Worm (Caenorhabditis elegans) whole organism, L3 larva: Measurements from ENCODE around the gene exos-4.2.

Source experiments
- R02D3.7 ChIP-seq: fragments of 150-350 bp; optimal IDR thresholded peaks from 2 replicates; lab custom pipeline; 2014; ENCODE audit warnings: missing biosample characterization, missing genetic modification characterization
- ZK546.5 ChIP-seq: sonication (generic microtip); optimal IDR thresholded peaks from 2 replicates; lab custom pipeline; 2017; ENCODE audit warnings: missing biosample characterization, missing genetic modification characterization
- ama-1 ChIP-seq: fragments of 150-350 bp; optimal IDR thresholded peaks from 2 replicates; lab custom pipeline; 2018
- ceh-16 ChIP-seq: sonication (generic microtip); optimal IDR thresholded peaks from 2 replicates; lab custom pipeline; 2017; ENCODE audit warnings: missing biosample characterization, missing genetic modification characterization
- ceh-28 ChIP-seq: fragments of 150-350 bp; optimal IDR thresholded peaks from 2 replicates; lab custom pipeline; 2014; ENCODE audit warnings: missing biosample characterization, missing genetic modification reagents, missing genetic modification characterization
- ceh-82 ChIP-seq: fragments of 150-350 bp; optimal IDR thresholded peaks from 2 replicates; lab custom pipeline; 2014; ENCODE audit warnings: missing biosample characterization, missing genetic modification characterization
- ceh-9 ChIP-seq: sonication (generic microtip); optimal IDR thresholded peaks from 2 replicates; lab custom pipeline; 2018; ENCODE audit warnings: missing biosample characterization, missing genetic modification characterization
- egl-27 ChIP-seq: sonication (generic microtip); optimal IDR thresholded peaks from 4 replicates; lab custom pipeline; 2017; ENCODE audit warnings: missing biosample characterization, missing genetic modification reagents, missing genetic modification characterization
- elt-1 ChIP-seq: fragments of 150-350 bp; optimal IDR thresholded peaks from 2 replicates; lab custom pipeline; 2014; ENCODE audit warnings: missing biosample characterization, missing genetic modification characterization
- elt-2 ChIP-seq: sonication (generic microtip); optimal IDR thresholded peaks from 2 replicates; lab custom pipeline; 2016; ENCODE audit warnings: missing genetic modification reagents, mild to moderate bottlenecking, missing genetic modification characterization, missing compliant biosample characterization
- elt-3 ChIP-seq, 3 experiments: fragments of 150-350 bp in 1 of 3; sonication (generic microtip) in 2 of 3; optimal IDR thresholded peaks; 2 replicates in 2 of 3; 4 replicates in 1 of 3; lab custom pipeline; 2014 to 2017; ENCODE audit warnings: missing biosample characterization in 3 of 3, missing genetic modification characterization in 3 of 3
- eor-1 ChIP-seq, 2 experiments: fragments of 150-350 bp; optimal IDR thresholded peaks; 2 replicates each; lab custom pipeline; 2014 to 2018; ENCODE audit warnings: missing biosample characterization in 2 of 2, missing genetic modification characterization in 2 of 2
- fkh-2 ChIP-seq: fragments of 150-350 bp; optimal IDR thresholded peaks from 2 replicates; lab custom pipeline; 2014; ENCODE audit warnings: missing biosample characterization, missing genetic modification reagents, missing genetic modification characterization
- fos-1 ChIP-seq: fragments of 150-350 bp; optimal IDR thresholded peaks from 2 replicates; lab custom pipeline; 2014; ENCODE audit warnings: missing biosample characterization, missing genetic modification characterization
- hmg-11 ChIP-seq: sonication (generic microtip); optimal IDR thresholded peaks from 2 replicates; lab custom pipeline; 2016; ENCODE audit warnings: missing genetic modification characterization, missing compliant biosample characterization
- jun-1 ChIP-seq: fragments of 150-350 bp; optimal IDR thresholded peaks from 2 replicates; lab custom pipeline; 2014; ENCODE audit warnings: missing biosample characterization, missing genetic modification reagents, missing genetic modification characterization
- lin-15B ChIP-seq: fragments of 150-350 bp; optimal IDR thresholded peaks from 2 replicates; lab custom pipeline; 2014; ENCODE audit warnings: missing biosample characterization, missing genetic modification characterization
- lin-39 ChIP-seq: fragments of 150-350 bp; optimal IDR thresholded peaks from 2 replicates; lab custom pipeline; 2018; ENCODE audit warnings: missing biosample characterization, missing genetic modification reagents, missing genetic modification characterization
- mml-1 ChIP-seq: fragments of 150-350 bp; sonication (generic microtip); optimal IDR thresholded peaks from 3 replicates; lab custom pipeline; 2014; ENCODE audit warnings: missing biosample characterization, missing genetic modification characterization
- nfya-1 ChIP-seq: sonication (generic microtip); optimal IDR thresholded peaks from 2 replicates; lab custom pipeline; 2017; ENCODE audit warnings: missing genetic modification characterization, mild to moderate bottlenecking, missing compliant biosample characterization, antibody characterized with exemption, moderate library complexity; ENCODE audit not compliant: insufficient read depth
- nhr-23 ChIP-seq: fragments of 150-350 bp; optimal IDR thresholded peaks from 2 replicates; lab custom pipeline; 2014; ENCODE audit warnings: missing biosample characterization, missing genetic modification reagents, missing genetic modification characterization
- nhr-237 ChIP-seq: fragments of 150-350 bp; optimal IDR thresholded peaks from 2 replicates; lab custom pipeline; 2014; ENCODE audit warnings: missing biosample characterization, missing genetic modification characterization
- nhr-25 ChIP-seq: sonication (generic microtip); optimal IDR thresholded peaks from 2 replicates; lab custom pipeline; 2017; ENCODE audit warnings: missing biosample characterization, missing genetic modification characterization
- nhr-28 ChIP-seq: fragments of 150-350 bp; optimal IDR thresholded peaks from 2 replicates; lab custom pipeline; 2014; ENCODE audit warnings: missing biosample characterization, missing genetic modification characterization
- nhr-43 ChIP-seq: sonication (generic microtip); optimal IDR thresholded peaks from 2 replicates; lab custom pipeline; 2016; ENCODE audit warnings: mild to moderate bottlenecking, missing genetic modification characterization, missing compliant biosample characterization; ENCODE audit not compliant: poor library complexity, severe bottlenecking
- nhr-77 ChIP-seq: fragments of 150-350 bp; optimal IDR thresholded peaks from 2 replicates; lab custom pipeline; 2014; ENCODE audit warnings: missing biosample characterization, missing genetic modification characterization
- pha-4 ChIP-seq: fragments of 150-350 bp; optimal IDR thresholded peaks from 2 replicates; lab custom pipeline; 2014; ENCODE audit warnings: missing biosample characterization, missing genetic modification reagents, missing genetic modification characterization
- pqm-1 ChIP-seq: fragments of 150-350 bp; optimal IDR thresholded peaks from 2 replicates; lab custom pipeline; 2017; ENCODE audit warnings: missing biosample characterization, missing genetic modification characterization, inconsistent platforms
- snpc-4 ChIP-seq: fragments of 150-350 bp; optimal IDR thresholded peaks from 2 replicates; lab custom pipeline; 2014; ENCODE audit warnings: missing biosample characterization, missing genetic modification characterization
- tbx-2 ChIP-seq: sonication (generic microtip); optimal IDR thresholded peaks from 2 replicates; lab custom pipeline; 2016; ENCODE audit warnings: mild to moderate bottlenecking, missing genetic modification characterization, missing compliant biosample characterization
- unc-39 ChIP-seq: sonication (generic microtip); optimal IDR thresholded peaks from 4 replicates; lab custom pipeline; 2017; ENCODE audit warnings: missing biosample characterization, missing genetic modification characterization
- unc-62 ChIP-seq: fragments of 150-350 bp; sonication (generic microtip); optimal IDR thresholded peaks from 4 replicates; lab custom pipeline; 2014; ENCODE audit warnings: missing biosample characterization, missing genetic modification reagents, missing genetic modification characterization
- zag-1 ChIP-seq: fragments of 150-350 bp; optimal IDR thresholded peaks from 2 replicates; lab custom pipeline; 2014; ENCODE audit warnings: missing biosample characterization, missing genetic modification characterization
- ztf-11 ChIP-seq: fragments of 150-350 bp; optimal IDR thresholded peaks from 2 replicates; lab custom pipeline; 2014; ENCODE audit warnings: missing biosample characterization, missing genetic modification characterization
- ztf-4 ChIP-seq: fragments of 150-350 bp; optimal IDR thresholded peaks from 2 replicates; lab custom pipeline; 2014; ENCODE audit warnings: missing biosample characterization, missing genetic modification characterization

The exos-4.2 gene

ce11 chrIII:844577-844976 is 15.4 kb upstream of the exos-4.2 start:
- TF ChIP-seq elt-2 (tag; lab: Kevin White, UChicago) (no peak), pha-4 (tag; lab: Kevin White, UChicago) (peak; percentile 51), nhr-77 (tag; lab: Kevin White, UChicago) (no peak)

- TF ChIP-seq lin-39 = no peak
- TF ChIP-seq nhr-43 (tag; lab: Kevin White, UChicago) = peak; percentile 80
- TF ChIP-seq ztf-4 = no peak
- no peak for TF ChIP-seq mml-1 (tag; lab: Kevin White, UChicago)
- TF ChIP-seq ceh-16 (tag; lab: Kevin White, UChicago) = no peak
- TF ChIP-seq elt-1 (tag; lab: Kevin White, UChicago) = peak; percentile 53
- TF ChIP-seq jun-1 (tag; lab: Kevin White, UChicago) = peak; percentile 76
- TF ChIP-seq ama-1 (lab: Kevin White, UChicago) = peak; percentile 45
- peak; percentile 28 for TF ChIP-seq lin-15B (tag; lab: Kevin White, UChicago)
- TF ChIP-seq unc-39 (tag; lab: Kevin White, UChicago) = no peak
- TF ChIP-seq pha-4 (tag; lab: Kevin White, UChicago) = peak; percentile 86
- peak; percentile 12 for TF ChIP-seq hmg-11
- no peak for TF ChIP-seq nhr-28
- TF ChIP-seq fos-1 = no peak
- no peak for TF ChIP-seq ZK546.5 (tag; lab: Kevin White, UChicago)
- TF ChIP-seq nfya-1 (tag; lab: Kevin White, UChicago) = peak; percentile 30
- TF ChIP-seq ceh-28 (tag; lab: Kevin White, UChicago) = peak; percentile 12
- TF ChIP-seq nhr-25 = peak; percentile 4
- TF ChIP-seq pqm-1 (tag; lab: Kevin White, UChicago) = peak; percentile 84
- peak; percentile 71 for TF ChIP-seq elt-2 (tag; lab: Kevin White, UChicago)
- peak; percentile 65 for TF ChIP-seq nhr-23 (tag; lab: Kevin White, UChicago)
- TF ChIP-seq ceh-82 (tag; lab: Kevin White, UChicago) = no peak
- no peak for TF ChIP-seq ztf-11 (tag; lab: Kevin White, UChicago)
- TF ChIP-seq R02D3.7 (tag; lab: Kevin White, UChicago) = no peak
Measured at ce11 chrIII:845485-845884, 14.5 kb upstream of the exos-4.2 start, which contains the start of gene K02F3.2. Gene K02F3.2 (plus strand): TSS chrIII:845841.

ce11 chrIII:852296-852695 is 7.7 kb upstream of the exos-4.2 start, which contains the start of gene moma-1:
Gene moma-1 (minus strand): TSS chrIII:852396.
- TF ChIP-seq zag-1 (tag; lab: Kevin White, UChicago) (no peak), elt-1 (tag; lab: Kevin White, UChicago) (no peak), ceh-16 (tag; lab: Kevin White, UChicago) (no peak), fkh-2 (tag; lab: Kevin White, UChicago) (no peak), ceh-82 (tag; lab: Kevin White, UChicago) (no peak), tbx-2 (tag; lab: Kevin White, UChicago) (no peak), lin-39 (no peak), nhr-237 (tag; lab: Kevin White, UChicago) (no peak), egl-27 (tag; lab: Kevin White, UChicago) (no peak), unc-62 (no peak), nfya-1 (tag; lab: Kevin White, UChicago) (no peak), mml-1 (tag; lab: Kevin White, UChicago) (no peak)
- TF ChIP-seq, all 47 proteins: peak for 0

ce11 chrIII:853414-853813 is 6.6 kb upstream of the exos-4.2 start:
- TF ChIP-seq nhr-43 (tag; lab: Kevin White, UChicago) = no peak
- TF ChIP-seq ceh-82 (tag; lab: Kevin White, UChicago) = no peak
- TF ChIP-seq ztf-11 (tag; lab: Kevin White, UChicago) = no peak
- TF ChIP-seq ceh-9 = no peak
- TF ChIP-seq ZK546.5 (tag; lab: Kevin White, UChicago) = no peak
- TF ChIP-seq unc-62 = no peak
- no peak for TF ChIP-seq pqm-1 (tag; lab: Kevin White, UChicago)
- TF ChIP-seq zag-1 (tag; lab: Kevin White, UChicago) = no peak
- no peak for TF ChIP-seq snpc-4 (tag; lab: Kevin White, UChicago)
- TF ChIP-seq hmg-11 = no peak
- no peak for TF ChIP-seq elt-3 (tag; optimal IDR thresholded peaks at IDR 0.05; lab: Kevin White, UChicago)
- no peak for TF ChIP-seq eor-1 (tag; optimal IDR thresholded peaks at IDR 0.05; lab: Kevin White, UChicago)
